Fruit fly (Drosophila melanogaster) whole organism, pupa: ENCODE measurements around the gene CG32641.

ENCODE experiments used
- CG15710 ChIP-seq: fragments of 200-800 bp; sonication (Bioruptor generic); optimal IDR thresholded peaks from 2 replicates; lab custom pipeline; 2018; ENCODE audit warnings: missing biosample characterization, mild to moderate bottlenecking, missing genetic modification characterization, moderate library complexity
- CG17806 ChIP-seq: fragments of 200-800 bp; sonication (Bioruptor generic); optimal IDR thresholded peaks from 2 replicates; lab custom pipeline; 2018; ENCODE audit warnings: missing biosample characterization, mild to moderate bottlenecking, missing genetic modification characterization, moderate library complexity
- CG4496 ChIP-seq: fragments of 200-800 bp; sonication (Bioruptor generic); IDR thresholded peaks from 3 replicates; pipeline ENCODE4 v1.3.6; 2022; ENCODE audit warnings: missing biosample characterization, missing genetic modification characterization
- CG9948 ChIP-seq: fragments of 200-800 bp; sonication (Bioruptor generic); optimal IDR thresholded peaks from 2 replicates; lab custom pipeline; 2018; ENCODE audit warnings: missing biosample characterization, mild to moderate bottlenecking, missing genetic modification characterization, moderate library complexity
- EcR ChIP-seq: fragments of 200-800 bp; sonication (Bioruptor generic); optimal IDR thresholded peaks from 3 replicates; lab custom pipeline; 2019; ENCODE audit warnings: missing biosample characterization, missing genetic modification characterization, mild to moderate bottlenecking, moderate library complexity, missing genetic modification reagents
- Pif1B ChIP-seq: fragments of 200-800 bp; sonication (Bioruptor generic); optimal IDR thresholded peaks from 3 replicates; lab custom pipeline; 2016; ENCODE audit warnings: missing biosample characterization, missing genetic modification characterization
- fd96Ca ChIP-seq: fragments of 200-800 bp; sonication (Bioruptor generic); IDR thresholded peaks from 3 replicates; pipeline ENCODE4 v1.3.6; 2022; ENCODE audit warnings: missing biosample characterization, missing genetic modification characterization

- TF ChIP-seq Pif1B (GFP tag; lab: Kevin White, UChicago) (no peak), EcR (no peak), CG17806 (tag; lab: Kevin White, UChicago) (no peak), CG9948 (tag; lab: Kevin White, UChicago) (no peak), CG15710 (tag; lab: Kevin White, UChicago) (no peak), fd96Ca (GFP tag; lab: Robert Waterston, UW) (no peak), CG4496 (GFP tag; lab: Robert Waterston, UW) (no peak)
These were observed 38.4 kb upstream of the CG32641 start for dm6 chrX:13145858-13146257.
